Worm (Caenorhabditis elegans) whole organism, L1 larva: ENCODE results near the gene F26C11.4.

Experiments
- C16A3.4 ChIP-seq: fragments of 150-350 bp; optimal IDR thresholded peaks from 2 replicates; lab custom pipeline; 2014; ENCODE audit warnings: missing biosample characterization, missing genetic modification characterization
- C34B4.2 ChIP-seq: sonication (generic microtip); optimal IDR thresholded peaks from 2 replicates; lab custom pipeline; 2017; ENCODE audit warnings: mild to moderate bottlenecking, missing genetic modification characterization, missing compliant biosample characterization
- aly-2 ChIP-seq: fragments of 150-350 bp; optimal IDR thresholded peaks from 2 replicates; lab custom pipeline; 2014; ENCODE audit warnings: missing biosample characterization, missing genetic modification characterization
- ama-1 ChIP-seq: fragments of 150-350 bp; optimal IDR thresholded peaks from 2 replicates; lab custom pipeline; 2014
- blmp-1 ChIP-seq: fragments of 150-350 bp; optimal IDR thresholded peaks from 2 replicates; lab custom pipeline; 2014; ENCODE audit warnings: missing biosample characterization, missing genetic modification characterization
- ceh-82 ChIP-seq, 3 experiments: fragments of 150-350 bp in 1 of 3; sonication (generic microtip) in 2 of 3; optimal IDR thresholded peaks; 2 replicates each; lab custom pipeline; 2014 to 2017; ENCODE audit warnings: missing biosample characterization in 3 of 3, missing genetic modification characterization in 3 of 3
- ceh-90 ChIP-seq: sonication (generic microtip); optimal IDR thresholded peaks from 2 replicates; lab custom pipeline; 2016; ENCODE audit warnings: missing genetic modification characterization, missing compliant biosample characterization
- efl-3 ChIP-seq: fragments of 200-800 bp; sonication (Bioruptor generic); optimal IDR thresholded peaks from 2 replicates; lab custom pipeline; 2018; ENCODE audit warnings: mild to moderate bottlenecking, missing genetic modification characterization, missing compliant biosample characterization
- elt-2 ChIP-seq: sonication (generic microtip); optimal IDR thresholded peaks from 2 replicates; lab custom pipeline; 2016; ENCODE audit warnings: missing genetic modification characterization, mild to moderate bottlenecking, inconsistent platforms, missing compliant biosample characterization, missing genetic modification reagents
- elt-3 ChIP-seq, 6 experiments: fragments of 150-350 bp in 1 of 6; sonication (generic microtip); optimal IDR thresholded peaks; 2 replicates each; lab custom pipeline; 2017 to 2018; ENCODE audit warnings: missing biosample characterization in 6 of 6, missing genetic modification characterization in 6 of 6, inconsistent platforms in 1 of 6
- ets-5 ChIP-seq: fragments of 200-800 bp; sonication (Bioruptor generic); IDR thresholded peaks from 2 replicates; pipeline ENCODE4 v1.3.6; 2022; ENCODE audit warnings: missing genetic modification characterization, missing compliant biosample characterization
- hlh-17 ChIP-seq: fragments of 200-800 bp; sonication (Bioruptor generic); optimal IDR thresholded peaks from 2 replicates; lab custom pipeline; 2018; ENCODE audit warnings: missing genetic modification characterization, mild to moderate bottlenecking, missing compliant biosample characterization, moderate library complexity, borderline replicate concordance
- irx-1 ChIP-seq: sonication (generic microtip); optimal IDR thresholded peaks from 2 replicates; lab custom pipeline; 2016; ENCODE audit warnings: missing genetic modification characterization, missing compliant biosample characterization
- lin-15B ChIP-seq: fragments of 150-350 bp; sonication (generic microtip); optimal IDR thresholded peaks from 3 replicates; lab custom pipeline; 2014; ENCODE audit warnings: missing biosample characterization, missing genetic modification characterization
- lin-35 ChIP-seq, 2 experiments: fragments of 150-350 bp; optimal IDR thresholded peaks; 2 replicates each; lab custom pipeline; 2014; ENCODE audit warnings: missing biosample characterization in 2 of 2, missing genetic modification characterization in 2 of 2, missing genetic modification reagents in 2 of 2
- lin-39 ChIP-seq: fragments of 150-350 bp; optimal IDR thresholded peaks from 2 replicates; lab custom pipeline; 2014; ENCODE audit warnings: missing biosample characterization, missing genetic modification reagents, missing genetic modification characterization
- lir-3 ChIP-seq: sonication (generic microtip); optimal IDR thresholded peaks from 2 replicates; lab custom pipeline; 2016; ENCODE audit warnings: mild to moderate bottlenecking, missing genetic modification characterization, moderate library complexity, missing compliant biosample characterization; ENCODE audit not compliant: poor library complexity
- mep-1 ChIP-seq: fragments of 150-350 bp; optimal IDR thresholded peaks from 2 replicates; lab custom pipeline; 2014; ENCODE audit warnings: missing biosample characterization, missing genetic modification characterization
- nhr-12 ChIP-seq: sonication (generic microtip); optimal IDR thresholded peaks from 2 replicates; lab custom pipeline; 2017; ENCODE audit warnings: missing biosample characterization, missing genetic modification characterization
- nhr-19 ChIP-seq: fragments of 200-800 bp; sonication (Bioruptor generic); conservative IDR thresholded peaks from 2 replicates; pipeline ENCODE4 v1.3.6; 2022; ENCODE audit warnings: missing genetic modification characterization, missing compliant biosample characterization
- nhr-47 ChIP-seq: sonication (generic microtip); optimal IDR thresholded peaks from 2 replicates; lab custom pipeline; 2016; ENCODE audit warnings: mild to moderate bottlenecking, missing genetic modification characterization, moderate library complexity, missing compliant biosample characterization
- nhr-71 ChIP-seq: sonication (generic microtip); optimal IDR thresholded peaks from 2 replicates; lab custom pipeline; 2016; ENCODE audit warnings: mild to moderate bottlenecking, missing genetic modification characterization, moderate library complexity, missing compliant biosample characterization
- nhr-85 ChIP-seq: sonication (generic microtip); peaks from one replicate; lab custom pipeline; 2016; ENCODE audit warnings: missing genetic modification characterization, inconsistent platforms, missing compliant biosample characterization
- pqm-1 ChIP-seq: sonication (generic microtip); optimal IDR thresholded peaks from 3 replicates; lab custom pipeline; 2017; ENCODE audit warnings: missing biosample characterization, missing genetic modification characterization
- skn-1 ChIP-seq: fragments of 150-350 bp; optimal IDR thresholded peaks from 2 replicates; lab custom pipeline; 2014; ENCODE audit warnings: missing biosample characterization, missing genetic modification characterization
- snu-23 ChIP-seq: sonication (generic microtip); optimal IDR thresholded peaks from 2 replicates; lab custom pipeline; 2016; ENCODE audit warnings: missing genetic modification characterization, missing compliant biosample characterization
- sptf-1 ChIP-seq: fragments of 150-350 bp; optimal IDR thresholded peaks from 2 replicates; lab custom pipeline; 2014; ENCODE audit warnings: missing biosample characterization, missing genetic modification characterization
- sup-37 ChIP-seq: fragments of 200-800 bp; sonication (Bioruptor generic); optimal IDR thresholded peaks from 2 replicates; lab custom pipeline; 2018; ENCODE audit warnings: mild to moderate bottlenecking, missing genetic modification characterization, missing compliant biosample characterization
- unc-130 ChIP-seq: fragments of 150-350 bp; optimal IDR thresholded peaks from 2 replicates; lab custom pipeline; 2017; ENCODE audit warnings: missing biosample characterization, missing genetic modification characterization, inconsistent platforms
- vab-15 ChIP-seq: sonication (generic microtip); optimal IDR thresholded peaks from 2 replicates; lab custom pipeline; 2017; ENCODE audit warnings: missing genotype, mild to moderate bottlenecking, missing genetic modification characterization, missing compliant biosample characterization
- zag-1 ChIP-seq: fragments of 150-350 bp; optimal IDR thresholded peaks from 2 replicates; lab custom pipeline; 2014; ENCODE audit warnings: missing biosample characterization, missing genetic modification characterization
- ztf-11 ChIP-seq, 2 experiments: sonication (generic microtip); optimal IDR thresholded peaks; 2 replicates each; lab custom pipeline; 2016 to 2017; ENCODE audit warnings: missing genetic modification characterization in 2 of 2, missing biosample characterization in 1 of 2, missing compliant biosample characterization in 1 of 2

The F26C11.4 gene

DNA sequence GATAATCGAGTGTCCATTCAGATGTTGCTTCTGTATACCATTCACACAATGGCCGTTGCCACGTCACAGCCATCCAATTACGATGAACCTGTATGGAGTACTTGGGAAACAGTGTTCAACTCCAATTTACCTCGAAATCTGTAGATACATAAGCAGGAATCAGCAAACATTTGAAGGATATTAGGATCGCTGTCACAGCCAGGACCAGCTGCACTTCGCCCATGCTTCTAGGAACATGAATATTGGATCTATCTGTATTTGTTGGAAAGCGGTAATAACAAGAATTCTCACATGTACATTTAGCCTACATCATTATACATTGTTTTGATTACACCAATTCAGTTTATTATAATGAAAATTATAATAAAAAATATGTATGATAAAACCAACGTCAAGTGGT is 29.9 kb downstream of the F26C11.4 start, which contains the start of gene algn-8:
Gene algn-8 (minus strand): TSS at position 227 of the 400 bp plus-strand sequence.
- TF ChIP-seq ama-1 (lab: Kevin White, UChicago) (no peak), pqm-1 (no peak), elt-2 (tag; lab: Kevin White, UChicago) (no peak), hlh-17 (no peak), mep-1 (no peak), ceh-90 (tag; lab: Kevin White, UChicago) (no peak), lin-35 (GFP tag; optimal IDR thresholded peaks at IDR 0.05; lab: Kevin White, UChicago) (no peak), vab-15 (tag; lab: Kevin White, UChicago) (no peak)

- TF ChIP-seq nhr-85 (tag; lab: Kevin White, UChicago) (peak; percentile 61), nhr-47 (tag; lab: Kevin White, UChicago) (no peak), blmp-1 (peak; percentile 85), ceh-82 (tag; optimal IDR thresholded peaks at IDR 0.05; lab: Kevin White, UChicago) (no peak), nhr-71 (tag; lab: Kevin White, UChicago) (no peak), elt-2 (tag; lab: Kevin White, UChicago) (no peak), irx-1 (tag; lab: Kevin White, UChicago) (no peak), elt-3 (tag; optimal IDR thresholded peaks at IDR 0.05; lab: Kevin White, UChicago) (peak in 4 of 6 experiments; percentile 16 to 64 (median 45)), hlh-17 (no peak), C16A3.4 (tag; lab: Kevin White, UChicago) (no peak), C34B4.2 (no peak), nhr-12 (no peak)
Observed at ce11 chrII:9880826-9881225, 35.3 kb downstream of the F26C11.4 start, which contains the start of gene C08H9.15. TSS of gene C08H9.15 (plus strand) at chrII:9881193.

DNA sequence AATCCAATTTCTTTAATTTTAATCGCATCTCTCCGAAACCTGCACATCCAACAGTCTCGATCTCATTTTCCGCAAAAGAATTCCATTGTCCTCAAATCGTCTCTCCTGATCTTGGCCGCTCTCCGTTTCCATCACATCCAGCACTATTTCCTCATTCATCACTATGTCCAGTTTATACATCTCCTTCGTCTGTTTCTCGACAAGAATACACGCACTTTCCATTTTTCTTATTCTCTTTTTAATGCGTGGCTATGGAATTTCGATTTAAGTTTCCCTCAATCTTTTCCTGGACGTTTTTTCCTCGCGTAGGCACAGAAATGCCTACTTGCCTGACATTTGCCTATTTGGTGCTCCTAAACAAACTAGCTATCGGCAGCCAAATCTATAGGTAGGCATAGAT is 36.3 kb downstream of the F26C11.4 start:
- TF ChIP-seq nhr-19 (GFP tag; lab: Robert Waterston, UW) (no peak), ets-5 (GFP tag; lab: Robert Waterston, UW) (no peak), blmp-1 (peak; percentile 97)

DNA sequence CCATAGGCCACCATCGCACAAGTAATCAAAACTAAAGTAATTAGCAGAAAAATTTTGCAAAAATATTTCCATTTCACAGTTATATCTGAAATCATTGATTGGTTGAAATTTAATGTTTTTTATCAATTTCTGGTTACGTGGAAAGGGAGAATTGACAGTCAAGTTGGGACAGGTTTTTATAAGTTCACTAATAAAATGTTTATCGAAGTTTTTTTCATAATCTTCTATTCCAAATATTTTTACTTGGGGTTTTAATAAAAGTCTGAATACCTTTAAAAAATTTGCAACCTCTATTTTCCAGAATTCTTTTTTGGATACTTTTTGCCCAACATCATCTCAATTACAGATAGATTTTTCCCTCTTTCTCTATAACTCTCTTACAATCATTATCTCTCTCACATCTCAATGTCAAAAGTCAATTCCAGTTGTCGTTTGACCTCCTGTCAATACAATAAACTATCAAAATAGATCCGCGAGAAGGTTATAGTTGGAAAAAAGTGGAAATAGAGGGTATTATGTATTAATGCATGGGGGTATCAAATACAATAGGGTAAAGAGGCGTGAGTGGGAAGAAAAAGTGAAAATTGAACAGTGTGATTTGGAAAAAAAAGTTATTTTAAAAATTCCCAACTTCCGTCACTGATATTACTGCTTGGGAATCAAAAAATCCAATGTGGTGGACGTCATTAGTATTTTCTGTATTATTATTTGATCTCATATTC is 41.4 kb downstream of the F26C11.4 start, which contains the start of the genes chil-2 and ctsa-3.2:
Gene chil-2 (minus strand): TSS at position 101 of the 722 bp plus-strand sequence.
Gene ctsa-3.2 (plus strand): TSS at position 672 of the 722 bp plus-strand sequence.
- TF ChIP-seq mep-1 (no peak), unc-130 (tag; lab: Kevin White, UChicago) (no peak), ztf-11 (tag; optimal IDR thresholded peaks at IDR 0.05; lab: Kevin White, UChicago) (no peak), ama-1 (lab: Kevin White, UChicago) (no peak), skn-1 (tag; lab: Kevin White, UChicago) (no peak), nhr-85 (tag; lab: Kevin White, UChicago) (no peak), sup-37 (no peak), nhr-47 (tag; lab: Kevin White, UChicago) (no peak), snu-23 (no peak), lin-39 (tag; lab: Kevin White, UChicago) (no peak), aly-2 (no peak), zag-1 (tag; lab: Kevin White, UChicago) (no peak), efl-3 (no peak), lir-3 (tag; lab: Kevin White, UChicago) (no peak), elt-3 (tag; optimal IDR thresholded peaks at IDR 0.05; lab: Kevin White, UChicago) (no peak), sptf-1 (no peak)

- TF ChIP-seq pqm-1 (no peak), lin-15B (tag; lab: Kevin White, UChicago) (no peak)
- TF ChIP-seq, all 84 proteins: peak for 0
Observed at ce11 chrII:9872961-9873360, 43.1 kb downstream of the F26C11.4 start, which contains the start of gene chil-8. TSS of gene chil-8 (minus strand) at chrII:9873061.
